Fruit fly (Drosophila melanogaster) whole organism, embryonic: ENCODE data around the gene Polr2I.

ENCODE experiments used
- CG10431 ChIP-seq: fragments of 200-800 bp; sonication (Bioruptor generic); optimal IDR thresholded peaks from 3 replicates; lab custom pipeline; 2018; ENCODE audit warnings: missing biosample characterization, mild to moderate bottlenecking, missing genetic modification characterization
- CG10959 ChIP-seq: fragments of 200-800 bp; sonication (Bioruptor generic); IDR thresholded peaks from 2 replicates; pipeline ENCODE4 v1.3.6; 2022; ENCODE audit warnings: missing biosample characterization, missing genetic modification characterization
- CG12155 ChIP-seq: fragments of 200-800 bp; sonication (Bioruptor generic); optimal IDR thresholded peaks from 3 replicates; lab custom pipeline; 2016; ENCODE audit warnings: missing biosample characterization, missing genetic modification characterization
- CG1647 ChIP-seq: fragments of 200-800 bp; sonication (Bioruptor generic); optimal IDR thresholded peaks from 3 replicates; lab custom pipeline; 2016; ENCODE audit warnings: missing biosample characterization, missing genetic modification characterization
- CG17361 ChIP-seq: fragments of 200-800 bp; sonication (Bioruptor generic); IDR thresholded peaks from 3 replicates; pipeline ENCODE4 v1.3.6; 2022; ENCODE audit warnings: missing biosample characterization, missing genetic modification characterization
- CG18011 ChIP-seq: fragments of 200-800 bp; sonication (Bioruptor generic); optimal IDR thresholded peaks from 2 replicates; lab custom pipeline; 2017; ENCODE audit warnings: missing biosample characterization, missing genetic modification characterization, mild to moderate bottlenecking, moderate library complexity, missing genotype
- CG18262 ChIP-seq: fragments of 200-800 bp; optimal IDR thresholded peaks from 3 replicates; lab custom pipeline; 2019; ENCODE audit warnings: missing biosample characterization, mild to moderate bottlenecking, missing genetic modification characterization, moderate library complexity
- CG1832 ChIP-seq: fragments of 200-800 bp; sonication (Bioruptor generic); optimal IDR thresholded peaks from 2 replicates; lab custom pipeline; 2017; ENCODE audit warnings: missing biosample characterization, mild to moderate bottlenecking, missing genetic modification characterization, inconsistent platforms
- CG2116 ChIP-seq: fragments of 200-800 bp; sonication (Bioruptor generic); optimal IDR thresholded peaks from 3 replicates; lab custom pipeline; 2018; ENCODE audit warnings: missing biosample characterization, mild to moderate bottlenecking, missing genetic modification characterization
- CG30431 ChIP-seq: fragments of 200-800 bp; sonication (Bioruptor generic); optimal IDR thresholded peaks from 2 replicates; lab custom pipeline; 2017; ENCODE audit warnings: missing biosample characterization, missing genetic modification characterization
- CG34224 ChIP-seq: fragments of 200-800 bp; sonication (Bioruptor generic); IDR thresholded peaks from 3 replicates; pipeline ENCODE4 v1.3.6; 2022; ENCODE audit warnings: missing biosample characterization, missing genetic modification characterization; ENCODE audit not compliant: partially characterized antibody
- CG7786 ChIP-seq: fragments of 200-800 bp; sonication (Bioruptor generic); optimal IDR thresholded peaks from 2 replicates; lab custom pipeline; 2016; ENCODE audit warnings: missing biosample characterization, missing genetic modification characterization
- CG8765 ChIP-seq: fragments of 200-800 bp; sonication (Bioruptor generic); IDR thresholded peaks from 2 replicates; pipeline ENCODE4 v1.3.6; 2022; ENCODE audit warnings: missing biosample characterization, missing genetic modification characterization
- CG9609 ChIP-seq: fragments of 200-800 bp; sonication (Bioruptor generic); optimal IDR thresholded peaks from 3 replicates; lab custom pipeline; 2016; ENCODE audit warnings: missing biosample characterization, missing genetic modification characterization
- CHES-1-like ChIP-seq: fragments of 200-800 bp; sonication (Bioruptor generic); optimal IDR thresholded peaks from 2 replicates; lab custom pipeline; 2016; ENCODE audit warnings: missing biosample characterization, missing genetic modification characterization
- Camta ChIP-seq: fragments of 200-800 bp; sonication (Bioruptor generic); optimal IDR thresholded peaks from 2 replicates; lab custom pipeline; 2016; ENCODE audit warnings: missing biosample characterization, missing genetic modification characterization
- D19A ChIP-seq: fragments of 200-800 bp; optimal IDR thresholded peaks from 3 replicates; lab custom pipeline; 2019; ENCODE audit warnings: missing biosample characterization, mild to moderate bottlenecking, missing genetic modification characterization, moderate library complexity
- D19B ChIP-seq: fragments of 200-800 bp; sonication (Bioruptor generic); optimal IDR thresholded peaks from 2 replicates; lab custom pipeline; 2017; ENCODE audit warnings: missing biosample characterization, mild to moderate bottlenecking, missing genetic modification characterization
- Drgx ChIP-seq: fragments of 200-800 bp; sonication (Bioruptor generic); IDR thresholded peaks from 2 replicates; pipeline ENCODE4 v1.3.6; 2022; ENCODE audit warnings: missing biosample characterization, missing genetic modification characterization
- Gsc ChIP-seq: fragments of 200-800 bp; sonication (Bioruptor generic); IDR thresholded peaks from 2 replicates; pipeline ENCODE4 v1.3.6; 2022; ENCODE audit warnings: missing biosample characterization, missing genetic modification characterization
- H15 ChIP-seq: fragments of 200-800 bp; sonication (Bioruptor generic); IDR thresholded peaks from 3 replicates; pipeline ENCODE4 v1.3.6; 2022; ENCODE audit warnings: missing biosample characterization, missing genetic modification characterization
- HLH54F ChIP-seq: fragments of 200-800 bp; sonication (Bioruptor generic); optimal IDR thresholded peaks from 3 replicates; lab custom pipeline; 2016; ENCODE audit warnings: missing biosample characterization, missing genetic modification characterization
- Hr3 ChIP-seq: fragments of 200-800 bp; sonication (Bioruptor generic); optimal IDR thresholded peaks from 3 replicates; lab custom pipeline; 2016; ENCODE audit warnings: missing biosample characterization, missing genetic modification characterization
- MESR4 ChIP-seq: fragments of 200-800 bp; sonication (Bioruptor generic); optimal IDR thresholded peaks from 2 replicates; lab custom pipeline; 2018; ENCODE audit warnings: missing biosample characterization, mild to moderate bottlenecking, missing genetic modification characterization, moderate library complexity
- Max ChIP-seq: fragments of 200-800 bp; sonication (Bioruptor generic); optimal IDR thresholded peaks from 2 replicates; lab custom pipeline; 2016; ENCODE audit warnings: missing biosample characterization, mild to moderate bottlenecking, missing genetic modification characterization
- NFAT ChIP-seq: fragments of 200-800 bp; sonication (Bioruptor generic); IDR thresholded peaks from 2 replicates; pipeline ENCODE4 v1.3.6; 2022; ENCODE audit warnings: missing biosample characterization, missing genetic modification characterization
- Nf-YA ChIP-seq: fragments of 200-800 bp; sonication (Bioruptor generic); IDR thresholded peaks from 2 replicates; pipeline ENCODE4 v1.3.6; 2022; ENCODE audit warnings: missing biosample characterization, missing genetic modification characterization
- Nf-YB ChIP-seq: fragments of 200-800 bp; sonication (Bioruptor generic); optimal IDR thresholded peaks from 3 replicates; lab custom pipeline; 2019; ENCODE audit warnings: missing biosample characterization, mild to moderate bottlenecking, missing genetic modification characterization, moderate library complexity
- Oli ChIP-seq: fragments of 200-800 bp; sonication (Bioruptor generic); optimal IDR thresholded peaks from 2 replicates; lab custom pipeline; 2018; ENCODE audit warnings: missing biosample characterization, mild to moderate bottlenecking, missing genetic modification characterization, moderate library complexity
- Optix ChIP-seq: fragments of 200-800 bp; sonication (Bioruptor generic); IDR thresholded peaks from 3 replicates; pipeline ENCODE4 v1.3.6; 2022; ENCODE audit warnings: missing biosample characterization, missing genetic modification characterization
- Sox102F ChIP-seq: fragments of 200-800 bp; sonication (Bioruptor generic); optimal IDR thresholded peaks from 2 replicates; lab custom pipeline; 2018; ENCODE audit warnings: missing biosample characterization, mild to moderate bottlenecking, missing genetic modification characterization, moderate library complexity
- Taf1 ChIP-seq: fragments of 200-800 bp; sonication (Bioruptor generic); IDR thresholded peaks from 2 replicates; pipeline ENCODE4 v1.3.6; 2022; ENCODE audit warnings: missing biosample characterization, missing genetic modification characterization
- abd-A ChIP-seq: fragments of 200-800 bp; sonication (Bioruptor generic); optimal IDR thresholded peaks from 3 replicates; lab custom pipeline; 2019; ENCODE audit warnings: missing biosample characterization, mild to moderate bottlenecking, missing genetic modification characterization, moderate library complexity
- amos ChIP-seq: fragments of 200-800 bp; sonication (Bioruptor generic); IDR thresholded peaks from 2 replicates; pipeline ENCODE4 v1.3.6; 2022; ENCODE audit warnings: missing biosample characterization, missing genetic modification characterization; ENCODE audit not compliant: partially characterized antibody
- bsh ChIP-seq, 2 experiments: fragments of 200-800 bp; sonication (Bioruptor generic); optimal IDR thresholded peaks; 2 replicates each; lab custom pipeline; 2017 to 2018; ENCODE audit warnings: mild to moderate bottlenecking in 2 of 2, missing biosample characterization in 2 of 2, missing genetic modification characterization in 2 of 2, moderate library complexity in 1 of 2
- cad ChIP-seq: fragments of >200 bp; optimal IDR thresholded peaks from 2 replicates; lab custom pipeline; 2017; ENCODE audit warnings: missing biosample characterization, missing genetic modification characterization
- chinmo ChIP-seq: fragments of 200-800 bp; sonication (Bioruptor generic); IDR thresholded peaks from 4 replicates; pipeline ENCODE4 v1.3.6; 2022; ENCODE audit warnings: missing biosample characterization, missing genetic modification characterization; ENCODE audit not compliant: partially characterized antibody
- chn ChIP-seq: fragments of 200-800 bp; sonication (Bioruptor generic); optimal IDR thresholded peaks from 2 replicates; lab custom pipeline; 2016; ENCODE audit warnings: missing biosample characterization, missing genetic modification characterization
- ci ChIP-seq: fragments of 200-800 bp; sonication (Bioruptor generic); IDR thresholded peaks from 3 replicates; pipeline ENCODE4 v1.3.6; 2022; ENCODE audit warnings: missing biosample characterization, missing genetic modification characterization
- corto ChIP-seq: fragments of 200-800 bp; sonication (Bioruptor generic); optimal IDR thresholded peaks from 2 replicates; lab custom pipeline; 2016; ENCODE audit warnings: missing biosample characterization, mild to moderate bottlenecking, missing genetic modification characterization, moderate library complexity
- esg ChIP-seq: fragments of 200-800 bp; sonication (Bioruptor generic); conservative IDR thresholded peaks from 2 replicates; pipeline ENCODE4 v1.3.6; 2022; ENCODE audit warnings: missing biosample characterization, missing genetic modification characterization
- grau ChIP-seq: fragments of 200-800 bp; optimal IDR thresholded peaks from 3 replicates; lab custom pipeline; 2019; ENCODE audit warnings: missing biosample characterization, mild to moderate bottlenecking, missing genetic modification characterization, moderate library complexity
- gsb-n ChIP-seq: fragments of 200-800 bp; sonication (Bioruptor generic); optimal IDR thresholded peaks from 3 replicates; lab custom pipeline; 2018; ENCODE audit warnings: missing biosample characterization, mild to moderate bottlenecking, missing genetic modification characterization
- inv ChIP-seq: fragments of 200-800 bp; sonication (Bioruptor generic); IDR thresholded peaks from 2 replicates; pipeline ENCODE4 v1.3.6; 2022; ENCODE audit warnings: missing biosample characterization, missing genetic modification characterization; ENCODE audit not compliant: partially characterized antibody
- jigr1 ChIP-seq: fragments of 200-800 bp; sonication (Bioruptor generic); IDR thresholded peaks from 3 replicates; pipeline ENCODE4 v1.3.6; 2022; ENCODE audit warnings: missing biosample characterization, missing genetic modification characterization
- kay ChIP-seq: fragments of 200-800 bp; sonication (Bioruptor generic); optimal IDR thresholded peaks from 2 replicates; lab custom pipeline; 2016; ENCODE audit warnings: missing biosample characterization, missing genetic modification characterization
- oc ChIP-seq: fragments of 200-800 bp; sonication (Bioruptor generic); optimal IDR thresholded peaks from 2 replicates; lab custom pipeline; 2018; ENCODE audit warnings: missing biosample characterization, mild to moderate bottlenecking, missing genetic modification characterization, moderate library complexity
- sc ChIP-seq, 3 experiments: fragments of >200 bp in 2 of 3; fragments of 200-800 bp in 1 of 3; sonication (Bioruptor generic) in 1 of 3; optimal IDR thresholded peaks; 2 replicates in 2 of 3; 3 replicates in 1 of 3; lab custom pipeline; 2017; ENCODE audit warnings: mild to moderate bottlenecking in 1 of 3, missing biosample characterization in 1 of 3, missing genetic modification characterization in 1 of 3, missing genetic modification reagents in 1 of 3
- tx ChIP-seq: fragments of 200-800 bp; sonication (Bioruptor generic); optimal IDR thresholded peaks from 2 replicates; lab custom pipeline; 2016; ENCODE audit warnings: missing biosample characterization, missing genetic modification characterization
- vfl ChIP-seq: fragments of 200-800 bp; sonication (Bioruptor generic); optimal IDR thresholded peaks from 2 replicates; lab custom pipeline; 2016; ENCODE audit warnings: missing biosample characterization, missing genetic modification characterization
- zen2 ChIP-seq: fragments of 200-800 bp; sonication (Bioruptor generic); IDR thresholded peaks from 3 replicates; pipeline ENCODE4 v1.3.6; 2022; ENCODE audit warnings: missing biosample characterization, missing genetic modification characterization; ENCODE audit not compliant: partially characterized antibody

Gene Polr2I

DNA sequence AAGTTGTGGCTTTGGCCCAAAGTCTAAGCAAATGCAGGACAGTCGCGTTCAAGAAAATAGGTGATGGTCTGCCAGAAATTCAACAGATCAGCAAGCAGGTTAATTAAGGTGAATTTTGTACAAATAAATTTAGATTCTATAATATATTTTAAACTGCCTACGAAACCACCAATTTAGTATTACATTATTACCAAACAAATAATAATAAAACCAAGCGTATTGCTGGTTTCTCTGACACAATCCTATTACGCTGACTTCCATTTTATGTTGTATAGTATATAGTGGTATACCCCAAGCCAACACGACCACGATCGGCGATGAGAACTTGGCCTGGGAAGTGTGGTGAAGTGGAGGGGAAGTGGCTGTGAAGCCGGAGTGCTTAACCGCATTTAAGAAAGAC, 17.5 kb upstream of the Polr2I start (continued):
- TF ChIP-seq Oli (no peak), CG17361 (GFP tag; lab: Robert Waterston, UW) (0 out of 3 replicates have a peak, but pooled peaks have one; percentile 33), Max (GFP tag; lab: Kevin White, UChicago) (no peak), D19A (tag; lab: Kevin White, UChicago) (no peak), CG9609 (GFP tag; lab: Kevin White, UChicago) (no peak), Nf-YA (GFP tag; lab: Robert Waterston, UW) (no peak), CG1647 (GFP tag; lab: Kevin White, UChicago) (no peak), H15 (GFP tag; lab: Robert Waterston, UW) (no peak), CG8765 (no peak), CHES-1-like (GFP tag; lab: Kevin White, UChicago) (no peak), zen2 (no peak), HLH54F (GFP tag; lab: Kevin White, UChicago) (no peak), tx (GFP tag; lab: Kevin White, UChicago) (no peak), Nf-YB (no peak), corto (peak; percentile 45), CG18262 (tag; lab: Kevin White, UChicago) (peak; percentile 1), bsh (GFP tag; optimal IDR thresholded peaks at IDR 0.05; lab: Kevin White, UChicago) (peak; percentile 19 to 72), CG30431 (GFP tag; lab: Kevin White, UChicago) (no peak), vfl (no peak), amos (GFP tag; lab: Robert Waterston, UW) (no peak), NFAT (no peak), CG34224 (no peak), chinmo (0 out of 4 replicates have a peak, but pooled peaks have one; percentile 52), Drgx (peak; percentile 81), CG7786 (GFP tag; lab: Kevin White, UChicago) (no peak), ci (GFP tag; lab: Robert Waterston, UW) (no peak), cad (GFP tag; lab: Kevin White, UChicago) (no peak), CG10431 (GFP tag; lab: Kevin White, UChicago) (no peak), CG10959 (GFP tag; lab: Robert Waterston, UW) (no peak), CG12155 (GFP tag; lab: Kevin White, UChicago) (no peak), grau (tag; lab: Kevin White, UChicago) (peak; percentile 32), Optix (GFP tag; lab: Robert Waterston, UW) (no peak), abd-A (tag; lab: Kevin White, UChicago) (no peak), chn (no peak), oc (no peak), Hr3 (GFP tag; lab: Kevin White, UChicago) (no peak), jigr1 (GFP tag; lab: Robert Waterston, UW) (no peak), Camta (GFP tag; lab: Kevin White, UChicago) (no peak), kay (no peak), D19B (GFP tag; lab: Kevin White, UChicago) (no peak), Sox102F (GFP tag; lab: Kevin White, UChicago) (peak; percentile 13), Taf1 (GFP tag; lab: Robert Waterston, UW) (no peak), esg (GFP tag; lab: Robert Waterston, UW) (no peak), Gsc (GFP tag; lab: Robert Waterston, UW) (no peak), CG2116 (no peak), MESR4 (no peak), sc (optimal IDR thresholded peaks at IDR 0.05; lab: Kevin White, UChicago) (no peak), sc (GFP tag; optimal IDR thresholded peaks at IDR 0.05; lab: Kevin White, UChicago) (no peak), CG1832 (no peak), inv (GFP tag; lab: Robert Waterston, UW) (no peak), CG18011 (GFP tag; lab: Kevin White, UChicago) (no peak), gsb-n (tag; lab: Kevin White, UChicago) (no peak)
